Worm (Caenorhabditis elegans) whole organism, late embryonic: ENCODE measurements around the gene ogr-2.

Experiments
- C08G9.2 ChIP-seq: sonication (generic microtip); optimal IDR thresholded peaks from 2 replicates; lab custom pipeline; 2016; ENCODE audit warnings: mild to moderate bottlenecking, missing genetic modification characterization, moderate library complexity, missing compliant biosample characterization
- T23F11.4 ChIP-seq: fragments of 200-800 bp; sonication (Bioruptor generic); optimal IDR thresholded peaks from 2 replicates; lab custom pipeline; 2018; ENCODE audit warnings: mild to moderate bottlenecking, missing genetic modification characterization, missing compliant biosample characterization
- Y22D7AL.16 ChIP-seq: sonication (generic microtip); optimal IDR thresholded peaks from 2 replicates; lab custom pipeline; 2016; ENCODE audit warnings: missing genetic modification characterization, missing compliant biosample characterization
- ceh-18 ChIP-seq: sonication (generic microtip); optimal IDR thresholded peaks from 2 replicates; lab custom pipeline; 2016; ENCODE audit warnings: missing genetic modification characterization, missing compliant biosample characterization
- ceh-2 ChIP-seq: sonication (generic microtip); optimal IDR thresholded peaks from 2 replicates; lab custom pipeline; 2016; ENCODE audit warnings: missing genotype, missing genetic modification characterization, missing compliant biosample characterization
- ceh-22 ChIP-seq: sonication (generic microtip); optimal IDR thresholded peaks from 2 replicates; lab custom pipeline; 2017; ENCODE audit warnings: missing biosample characterization, missing genetic modification characterization
- ceh-34 ChIP-seq: sonication (generic microtip); optimal IDR thresholded peaks from 2 replicates; lab custom pipeline; 2016; ENCODE audit warnings: mild to moderate bottlenecking, missing genetic modification characterization, missing compliant biosample characterization
- ceh-45 ChIP-seq: fragments of 200-800 bp; sonication (Bioruptor generic); IDR thresholded peaks from 2 replicates; pipeline ENCODE4 v1.3.6; 2022; ENCODE audit warnings: missing genetic modification reagents, missing genetic modification characterization, missing compliant biosample characterization
- ceh-48 ChIP-seq: sonication (generic microtip); optimal IDR thresholded peaks from 2 replicates; lab custom pipeline; 2016; ENCODE audit warnings: missing genetic modification characterization, inconsistent platforms, missing compliant biosample characterization
- ceh-9 ChIP-seq: sonication (generic microtip); optimal IDR thresholded peaks from 2 replicates; lab custom pipeline; 2016; ENCODE audit warnings: mild to moderate bottlenecking, missing genetic modification characterization, inconsistent platforms, missing compliant biosample characterization
- dmd-4 ChIP-seq: sonication (generic microtip); optimal IDR thresholded peaks from 2 replicates; lab custom pipeline; 2016; ENCODE audit warnings: borderline replicate concordance, missing genetic modification characterization, missing compliant biosample characterization
- dve-1 ChIP-seq: sonication (generic microtip); optimal IDR thresholded peaks from 2 replicates; lab custom pipeline; 2017; ENCODE audit warnings: antibody characterized with exemption, mild to moderate bottlenecking, missing genetic modification characterization, missing compliant biosample characterization
- elt-2 ChIP-seq: sonication (generic microtip); optimal IDR thresholded peaks from 2 replicates; lab custom pipeline; 2016; ENCODE audit warnings: missing genetic modification reagents, missing genetic modification characterization, missing compliant biosample characterization
- eyg-1 ChIP-seq: sonication (generic microtip); optimal IDR thresholded peaks from 2 replicates; lab custom pipeline; 2016; ENCODE audit warnings: missing genotype, missing genetic modification characterization, missing compliant biosample characterization
- fkh-10 ChIP-seq: fragments of 150-350 bp; optimal IDR thresholded peaks from 2 replicates; lab custom pipeline; 2014; ENCODE audit warnings: missing biosample characterization, missing genetic modification reagents, missing genetic modification characterization
- fkh-6 ChIP-seq: sonication (generic microtip); optimal IDR thresholded peaks from 2 replicates; lab custom pipeline; 2016; ENCODE audit warnings: missing genetic modification characterization, missing compliant biosample characterization
- gmeb-2 ChIP-seq: sonication (generic microtip); optimal IDR thresholded peaks from 2 replicates; lab custom pipeline; 2016; ENCODE audit warnings: missing genetic modification characterization, inconsistent platforms, missing compliant biosample characterization
- hlh-30 ChIP-seq: sonication (generic microtip); optimal IDR thresholded peaks from 2 replicates; lab custom pipeline; 2017; ENCODE audit warnings: antibody characterized with exemption, missing genetic modification characterization, missing compliant biosample characterization; ENCODE audit not compliant: insufficient read depth
- nhr-11 ChIP-seq: fragments of 150-350 bp; optimal IDR thresholded peaks from 2 replicates; lab custom pipeline; 2014; ENCODE audit warnings: missing biosample characterization, missing genetic modification characterization
- npax-4 ChIP-seq: sonication (generic microtip); optimal IDR thresholded peaks from 2 replicates; lab custom pipeline; 2016; ENCODE audit warnings: missing genetic modification characterization, missing compliant biosample characterization
- odd-2 ChIP-seq: sonication (generic microtip); optimal IDR thresholded peaks from 2 replicates; lab custom pipeline; 2017; ENCODE audit warnings: antibody characterized with exemption, mild to moderate bottlenecking, missing genetic modification characterization, missing compliant biosample characterization
- pag-3 ChIP-seq: sonication (generic microtip); optimal IDR thresholded peaks from 2 replicates; lab custom pipeline; 2016; ENCODE audit warnings: missing compliant biosample characterization, missing genetic modification characterization, borderline replicate concordance
- pax-1 ChIP-seq: fragments of 150-350 bp; optimal IDR thresholded peaks from 2 replicates; lab custom pipeline; 2014; ENCODE audit warnings: missing biosample characterization, missing genetic modification characterization
- pha-2 ChIP-seq: sonication (generic microtip); optimal IDR thresholded peaks from 2 replicates; lab custom pipeline; 2017; ENCODE audit warnings: mild to moderate bottlenecking, missing genetic modification characterization, missing compliant biosample characterization
- pha-4 ChIP-seq: fragments of 150-350 bp; optimal IDR thresholded peaks from 2 replicates; lab custom pipeline; 2018; ENCODE audit warnings: missing biosample characterization, missing genetic modification reagents, missing genetic modification characterization
- pros-1 ChIP-seq: fragments of 150-350 bp; optimal IDR thresholded peaks from 2 replicates; lab custom pipeline; 2014; ENCODE audit warnings: missing biosample characterization, missing genetic modification reagents, missing genetic modification characterization
- ref-2 ChIP-seq: sonication (generic microtip); optimal IDR thresholded peaks from 2 replicates; lab custom pipeline; 2016; ENCODE audit warnings: missing genetic modification characterization, missing compliant biosample characterization
- sdc-2 ChIP-seq: sonication (generic microtip); optimal IDR thresholded peaks from 2 replicates; lab custom pipeline; 2016; ENCODE audit warnings: missing genotype, missing genetic modification characterization, missing compliant biosample characterization
- sox-2 ChIP-seq: fragments of 200-800 bp; sonication (Bioruptor generic); IDR thresholded peaks from 2 replicates; pipeline ENCODE4 v1.3.6; 2022; ENCODE audit warnings: missing genetic modification reagents, missing genetic modification characterization, missing compliant biosample characterization
- unc-3 ChIP-seq, 2 experiments: fragments of 200-800 bp in 1 of 2; sonication (Bioruptor generic) in 1 of 2; sonication (generic microtip) in 1 of 2; conservative IDR thresholded peaks in 1 of 2; optimal IDR thresholded peaks in 1 of 2; 2 replicates each; pipeline versions ENCODE4 v1.3.6 to Lab custom; 2016 to 2022; ENCODE audit warnings: missing compliant biosample characterization in 2 of 2, missing genetic modification characterization in 2 of 2, missing genetic modification reagents in 1 of 2
- unc-42 ChIP-seq: sonication (generic microtip); optimal IDR thresholded peaks from 2 replicates; lab custom pipeline; 2016; ENCODE audit warnings: missing genotype, missing genetic modification characterization, missing compliant biosample characterization
- unc-55 ChIP-seq: sonication (generic microtip); optimal IDR thresholded peaks from 2 replicates; lab custom pipeline; 2017; ENCODE audit warnings: missing biosample characterization, missing genetic modification reagents, missing genetic modification characterization
- unc-86 ChIP-seq: sonication (generic microtip); optimal IDR thresholded peaks from 2 replicates; lab custom pipeline; 2016; ENCODE audit warnings: missing genetic modification characterization, missing compliant biosample characterization
- zip-5 ChIP-seq: sonication (generic microtip); optimal IDR thresholded peaks from 2 replicates; lab custom pipeline; 2016; ENCODE audit warnings: missing genetic modification characterization, missing compliant biosample characterization
- ztf-16 ChIP-seq: sonication (generic microtip); optimal IDR thresholded peaks from 2 replicates; lab custom pipeline; 2017; ENCODE audit warnings: missing genetic modification characterization, missing compliant biosample characterization

ogr-2 gene

ce11 chrII:10045670-10046069 is 4.7 kb downstream of the ogr-2 start:
- TF ChIP-seq C08G9.2 (no peak), ceh-2 (no peak), fkh-6 (tag; lab: Kevin White, UChicago) (no peak)

DNA sequence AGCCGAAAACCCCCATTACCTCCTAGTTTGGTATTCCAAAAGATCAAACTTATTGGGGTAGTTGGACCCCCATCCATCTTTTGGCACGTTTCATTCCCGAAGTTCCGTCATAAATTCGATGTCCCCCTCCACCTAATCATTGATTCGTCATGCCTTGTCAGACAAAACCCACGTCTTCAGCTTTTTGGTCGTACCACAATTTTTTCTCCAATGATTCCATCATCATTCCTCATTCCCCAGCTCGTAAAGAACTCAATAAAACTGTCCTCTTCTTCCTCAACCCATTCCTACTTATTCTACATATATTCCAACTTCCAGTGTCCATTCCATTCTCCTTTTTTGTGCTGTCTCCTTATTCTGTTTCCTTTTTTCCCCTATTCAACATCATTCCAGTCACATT is 7.6 kb downstream of the ogr-2 start, which contains the start of gene flp-4:
Gene flp-4, plus strand, starts transcription at position 301 of the 400 bp plus-strand sequence.
- TF ChIP-seq pha-4 (tag; lab: Kevin White, UChicago) (no peak), ceh-34 (tag; lab: Kevin White, UChicago) (no peak), dve-1 (tag; lab: Kevin White, UChicago) (no peak), ceh-18 (tag; lab: Kevin White, UChicago) (no peak), odd-2 (tag; lab: Kevin White, UChicago) (no peak), elt-2 (tag; lab: Kevin White, UChicago) (no peak), ceh-48 (tag; lab: Kevin White, UChicago) (no peak), sox-2 (GFP tag; lab: Robert Waterston, UW) (no peak), hlh-30 (tag; lab: Kevin White, UChicago) (no peak), ztf-16 (tag; lab: Kevin White, UChicago) (no peak), unc-55 (GFP tag; lab: Kevin White, UChicago) (no peak), nhr-11 (no peak), Y22D7AL.16 (no peak), ceh-2 (no peak)

- TF ChIP-seq ceh-48 (tag; lab: Kevin White, UChicago) (no peak), zip-5 (tag; lab: Kevin White, UChicago) (no peak), unc-3 (GFP tag; conservative IDR thresholded peaks at IDR 0.05; lab: Robert Waterston, UW) (no peak), unc-3 (tag; optimal IDR thresholded peaks at IDR 0.05; lab: Kevin White, UChicago) (no peak), npax-4 (tag; lab: Kevin White, UChicago) (no peak), fkh-6 (tag; lab: Kevin White, UChicago) (no peak), pha-2 (tag; lab: Kevin White, UChicago) (no peak), gmeb-2 (tag; lab: Kevin White, UChicago) (no peak)
Measured at ce11 chrII:10051485-10051884, 10.6 kb downstream of the ogr-2 start.

- TF ChIP-seq unc-86: no peak
- TF ChIP-seq pax-1 (tag; lab: Kevin White, UChicago): no peak
- no peak for TF ChIP-seq fkh-10
- TF ChIP-seq dmd-4 (tag; lab: Kevin White, UChicago): no peak
- TF ChIP-seq pag-3 (tag; lab: Kevin White, UChicago): no peak
- no peak for TF ChIP-seq ceh-22 (tag; lab: Kevin White, UChicago)
- TF ChIP-seq ceh-45 (GFP tag; lab: Robert Waterston, UW): no peak
- no peak for TF ChIP-seq ceh-9 (tag; lab: Kevin White, UChicago)
- no peak for TF ChIP-seq gmeb-2 (tag; lab: Kevin White, UChicago)
- TF ChIP-seq eyg-1 (tag; lab: Kevin White, UChicago): no peak
- TF ChIP-seq T23F11.4 (GFP tag; lab: Kevin White, UChicago): no peak
- TF ChIP-seq pros-1 (tag; lab: Kevin White, UChicago): no peak
- TF ChIP-seq ref-2 (tag; lab: Kevin White, UChicago): no peak
Measured at ce11 chrII:10056545-10057038, 15.7 kb downstream of the ogr-2 start, which contains the start of gene C18D1.2. C18D1.2 (plus strand) TSS chrII:10056988.

- no peak for TF ChIP-seq T23F11.4 (GFP tag; lab: Kevin White, UChicago)
- peak; percentile 85 for TF ChIP-seq unc-42 (tag; lab: Kevin White, UChicago)
- no peak for TF ChIP-seq sdc-2 (tag; lab: Kevin White, UChicago)
Measured at ce11 chrII:10060508-10060907, 19.6 kb downstream of the ogr-2 start, which contains the start of gene stg-1. stg-1 (minus strand) TSS chrII:10060660.
